Worm (Caenorhabditis elegans): ENCODE data around the gene npl-4.2.

npl-4.2 gene

ce11 chrII:5651426-5651825, 28.7 kb downstream of the npl-4.2 start:
- no peak for TF ChIP-seq unc-62 (GFP tag; optimal IDR thresholded peaks at IDR 0.05)

- no peak for TF ChIP-seq unc-62 (GFP tag; optimal IDR thresholded peaks at IDR 0.05)
These were observed 29.6 kb downstream of the npl-4.2 start, which contains the start of gene bli-2 for ce11 chrII:5652334-5652733. Gene bli-2 (minus strand): TSS chrII:5652434.

- no peak for TF ChIP-seq unc-62 (GFP tag; optimal IDR thresholded peaks at IDR 0.05)
These were observed 31.5 kb downstream of the npl-4.2 start, which contains the start of gene F59E12.1 for ce11 chrII:5654215-5654614. Gene F59E12.1 (plus strand): TSS chrII:5654515.

- TF ChIP-seq unc-62 (GFP tag; optimal IDR thresholded peaks at IDR 0.05) = no peak
These were observed 37.0 kb downstream of the npl-4.2 start, which contains the start of gene fut-3 for ce11 chrII:5659675-5660074. Gene fut-3 (minus strand): TSS chrII:5659775.

- TF ChIP-seq unc-62 (GFP tag; optimal IDR thresholded peaks at IDR 0.05) = no peak
These were observed 37.5 kb downstream of the npl-4.2 start for ce11 chrII:5660155-5660554.

- no peak for TF ChIP-seq unc-62 (GFP tag; optimal IDR thresholded peaks at IDR 0.05)
These were observed 38.3 kb downstream of the npl-4.2 start, which contains the start of the genes ift-43 and mdt-26 for ce11 chrII:5660736-5661734. Gene ift-43 (minus strand): TSS chrII:5660786. Gene mdt-26 (plus strand): TSS chrII:5661181.

ce11 chrII:5661735-5662177, 39.1 kb downstream of the npl-4.2 start:
- TF ChIP-seq unc-62 (GFP tag; optimal IDR thresholded peaks at IDR 0.05) = no peak

ce11 chrII:5663180-5663791, 40.6 kb downstream of the npl-4.2 start:
- TF ChIP-seq unc-62 (GFP tag; optimal IDR thresholded peaks at IDR 0.05) = no peak

- no peak for TF ChIP-seq unc-62 (GFP tag; optimal IDR thresholded peaks at IDR 0.05)
These were observed 42.3 kb downstream of the npl-4.2 start, which contains the start of gene C25H3.15 for ce11 chrII:5665029-5665428. Gene C25H3.15 (plus strand): TSS chrII:5665329.

- no peak for TF ChIP-seq unc-62 (GFP tag; optimal IDR thresholded peaks at IDR 0.05)
These were observed 43.3 kb downstream of the npl-4.2 start, which contains the start of gene C25H3.16 for ce11 chrII:5665991-5666390. Gene C25H3.16 (plus strand): TSS chrII:5666291.

- no peak for TF ChIP-seq unc-62 (GFP tag; optimal IDR thresholded peaks at IDR 0.05)
These were observed 44.9 kb downstream of the npl-4.2 start for ce11 chrII:5667540-5667939.

ce11 chrII:5668830-5669229, 46.1 kb downstream of the npl-4.2 start, which contains the start of gene C25H3.7:
Gene C25H3.7 (minus strand): TSS chrII:5668930.
- no peak for TF ChIP-seq unc-62 (GFP tag; optimal IDR thresholded peaks at IDR 0.05)

- no peak for TF ChIP-seq unc-62 (GFP tag; optimal IDR thresholded peaks at IDR 0.05)
These were observed 46.9 kb downstream of the npl-4.2 start, which contains the start of gene C25H3.17 for ce11 chrII:5669580-5669979. Gene C25H3.17 (minus strand): TSS chrII:5669680.
